Fruit fly (Drosophila melanogaster) whole organism, embryonic: ENCODE results near the gene CG43707.
A peak's percentile ranks its signal among the peaks of the same experiment; 100 is the strongest.

Experiments
- Abd-B ChIP-seq: fragments of 200-800 bp; sonication (Bioruptor generic); optimal IDR thresholded peaks from 2 replicates; lab custom pipeline; 2018; ENCODE audit warnings: missing biosample characterization, mild to moderate bottlenecking, missing genetic modification characterization, moderate library complexity
- Blimp-1 ChIP-seq: fragments of 200-800 bp; sonication (Bioruptor generic); optimal IDR thresholded peaks from 3 replicates; lab custom pipeline; 2018; ENCODE audit warnings: missing biosample characterization, missing genetic modification characterization, mild to moderate bottlenecking, moderate library complexity, missing genetic modification reagents
- CG11456 ChIP-seq: fragments of 200-800 bp; sonication (Bioruptor generic); IDR thresholded peaks from 3 replicates; pipeline ENCODE4 v1.3.6; 2022; ENCODE audit warnings: missing biosample characterization, missing genetic modification characterization
- CG11560 ChIP-seq: fragments of 200-800 bp; sonication (Bioruptor generic); IDR thresholded peaks from 3 replicates; pipeline ENCODE4 v1.3.6; 2022; ENCODE audit warnings: missing biosample characterization, missing genetic modification characterization
- CG12071 ChIP-seq: fragments of 200-800 bp; sonication (Bioruptor generic); optimal IDR thresholded peaks from 3 replicates; lab custom pipeline; 2018; ENCODE audit warnings: missing biosample characterization, mild to moderate bottlenecking, missing genetic modification characterization
- CG12155 ChIP-seq: fragments of 200-800 bp; sonication (Bioruptor generic); optimal IDR thresholded peaks from 3 replicates; lab custom pipeline; 2016; ENCODE audit warnings: missing biosample characterization, missing genetic modification characterization
- CG13775 ChIP-seq: fragments of 200-800 bp; sonication (Bioruptor generic); optimal IDR thresholded peaks from 3 replicates; lab custom pipeline; 2017; ENCODE audit warnings: missing biosample characterization, mild to moderate bottlenecking, missing genetic modification characterization
- CG15479 ChIP-seq: fragments of 200-800 bp; sonication (Bioruptor generic); optimal IDR thresholded peaks from 3 replicates; lab custom pipeline; 2019; ENCODE audit warnings: missing biosample characterization, mild to moderate bottlenecking, missing genetic modification characterization, moderate library complexity
- CG1647 ChIP-seq: fragments of 200-800 bp; sonication (Bioruptor generic); optimal IDR thresholded peaks from 3 replicates; lab custom pipeline; 2016; ENCODE audit warnings: missing biosample characterization, missing genetic modification characterization
- CG2202 ChIP-seq: fragments of 200-800 bp; sonication (Bioruptor generic); optimal IDR thresholded peaks from 2 replicates; lab custom pipeline; 2018; ENCODE audit warnings: missing biosample characterization, mild to moderate bottlenecking, missing genetic modification characterization
- CG2889 ChIP-seq: fragments of 200-800 bp; sonication (Bioruptor generic); IDR thresholded peaks from 3 replicates; pipeline ENCODE4 v1.3.6; 2022; ENCODE audit warnings: missing biosample characterization, missing genetic modification characterization
- CG3407 ChIP-seq: fragments of 200-800 bp; sonication (Bioruptor generic); optimal IDR thresholded peaks from 2 replicates; lab custom pipeline; 2018; ENCODE audit warnings: missing biosample characterization, mild to moderate bottlenecking, missing genetic modification characterization
- CG6683 ChIP-seq: fragments of 200-800 bp; sonication (Bioruptor generic); optimal IDR thresholded peaks from 2 replicates; lab custom pipeline; 2017; ENCODE audit warnings: missing biosample characterization, mild to moderate bottlenecking, missing genetic modification characterization, missing genetic modification reagents
- CG7372 ChIP-seq: fragments of 200-800 bp; sonication (Bioruptor generic); IDR thresholded peaks from 2 replicates; pipeline ENCODE4 v1.3.6; 2022; ENCODE audit warnings: missing biosample characterization, missing genetic modification characterization
- CG7839 ChIP-seq: fragments of 200-800 bp; sonication (Bioruptor generic); optimal IDR thresholded peaks from 3 replicates; lab custom pipeline; 2018; ENCODE audit warnings: missing biosample characterization, mild to moderate bottlenecking, missing genetic modification characterization, moderate library complexity
- CG8478 ChIP-seq: fragments of >200 bp; optimal IDR thresholded peaks from 2 replicates; lab custom pipeline; 2018
- CG8765 ChIP-seq: fragments of 200-800 bp; sonication (Bioruptor generic); IDR thresholded peaks from 2 replicates; pipeline ENCODE4 v1.3.6; 2022; ENCODE audit warnings: missing biosample characterization, missing genetic modification characterization
- CG8944 ChIP-seq: fragments of 200-800 bp; sonication (Bioruptor generic); optimal IDR thresholded peaks from 3 replicates; lab custom pipeline; 2016; ENCODE audit warnings: missing biosample characterization, missing genetic modification characterization
- D ChIP-seq, 2 experiments: fragments of 200-800 bp in 1 of 2; fragments of >200 bp in 1 of 2; sonication (Bioruptor generic) in 1 of 2; optimal IDR thresholded peaks; 2 replicates in 1 of 2; 3 replicates in 1 of 2; lab custom pipeline; 2017; ENCODE audit warnings: mild to moderate bottlenecking in 1 of 2, missing biosample characterization in 1 of 2, missing genetic modification characterization in 1 of 2, missing genetic modification reagents in 1 of 2
- Deaf1 ChIP-seq: fragments of 200-800 bp; optimal IDR thresholded peaks from 3 replicates; lab custom pipeline; 2019; ENCODE audit warnings: missing biosample characterization, mild to moderate bottlenecking, missing genetic modification characterization, moderate library complexity
- Dref ChIP-seq: fragments of 200-800 bp; sonication (Bioruptor generic); IDR thresholded peaks from 2 replicates; pipeline ENCODE4 v1.3.6; 2022; ENCODE audit warnings: missing biosample characterization, missing genetic modification characterization
- Drgx ChIP-seq: fragments of 200-800 bp; sonication (Bioruptor generic); IDR thresholded peaks from 2 replicates; pipeline ENCODE4 v1.3.6; 2022; ENCODE audit warnings: missing biosample characterization, missing genetic modification characterization
- Hr39 ChIP-seq: fragments of >200 bp; optimal IDR thresholded peaks from 2 replicates; lab custom pipeline; 2017
- Hr51 ChIP-seq, 2 experiments: fragments of 200-800 bp; sonication (Bioruptor generic); optimal IDR thresholded peaks; 2 replicates in 1 of 2; 3 replicates in 1 of 2; lab custom pipeline; 2016 to 2018; ENCODE audit warnings: missing biosample characterization in 2 of 2, missing genetic modification characterization in 2 of 2, mild to moderate bottlenecking in 1 of 2, moderate library complexity in 1 of 2
- MBD-R2 ChIP-seq: fragments of 200-800 bp; sonication (Bioruptor generic); IDR thresholded peaks from 2 replicates; pipeline ENCODE4 v1.3.6; 2022; ENCODE audit warnings: missing biosample characterization, missing genetic modification characterization
- NC2β ChIP-seq: fragments of 200-800 bp; sonication (Bioruptor generic); optimal IDR thresholded peaks from 2 replicates; lab custom pipeline; 2016; ENCODE audit warnings: missing biosample characterization, missing genetic modification characterization
- ac ChIP-seq: fragments of 200-800 bp; sonication (Bioruptor generic); optimal IDR thresholded peaks from 3 replicates; lab custom pipeline; 2017; ENCODE audit warnings: missing biosample characterization, mild to moderate bottlenecking, missing genetic modification characterization
- bbx ChIP-seq: fragments of 200-800 bp; sonication (Bioruptor generic); IDR thresholded peaks from 2 replicates; pipeline ENCODE4 v1.3.6; 2022; ENCODE audit warnings: missing biosample characterization, missing genetic modification characterization; ENCODE audit not compliant: partially characterized antibody
- ci ChIP-seq: fragments of 200-800 bp; sonication (Bioruptor generic); IDR thresholded peaks from 3 replicates; pipeline ENCODE4 v1.3.6; 2022; ENCODE audit warnings: missing biosample characterization, missing genetic modification characterization
- corto ChIP-seq: fragments of 200-800 bp; sonication (Bioruptor generic); optimal IDR thresholded peaks from 2 replicates; lab custom pipeline; 2016; ENCODE audit warnings: missing biosample characterization, mild to moderate bottlenecking, missing genetic modification characterization, moderate library complexity
- gem ChIP-seq: fragments of 200-800 bp; sonication (Bioruptor generic); optimal IDR thresholded peaks from 2 replicates; lab custom pipeline; 2019; ENCODE audit warnings: missing biosample characterization, mild to moderate bottlenecking, missing genetic modification characterization, moderate library complexity
- gsb-n ChIP-seq: fragments of 200-800 bp; sonication (Bioruptor generic); optimal IDR thresholded peaks from 3 replicates; lab custom pipeline; 2018; ENCODE audit warnings: missing biosample characterization, mild to moderate bottlenecking, missing genetic modification characterization
- hb ChIP-seq: fragments of 200-800 bp; sonication (Bioruptor generic); IDR thresholded peaks from 3 replicates; pipeline ENCODE4 v1.3.6; 2022; ENCODE audit warnings: missing biosample characterization, missing genetic modification characterization; ENCODE audit not compliant: partially characterized antibody
- hbn ChIP-seq: fragments of 200-800 bp; sonication (Bioruptor generic); IDR thresholded peaks from 2 replicates; pipeline ENCODE4 v1.3.6; 2022; ENCODE audit warnings: missing biosample characterization, missing genetic modification characterization; ENCODE audit not compliant: partially characterized antibody
- nerfin-1 ChIP-seq: fragments of 200-800 bp; sonication (Bioruptor generic); optimal IDR thresholded peaks from 3 replicates; lab custom pipeline; 2019; ENCODE audit warnings: missing biosample characterization, mild to moderate bottlenecking, missing genetic modification characterization, moderate library complexity
- nom ChIP-seq: fragments of 200-800 bp; sonication (Bioruptor generic); optimal IDR thresholded peaks from 2 replicates; lab custom pipeline; 2017; ENCODE audit warnings: missing biosample characterization, missing genetic modification characterization, mild to moderate bottlenecking, moderate library complexity, missing genetic modification reagents
- otp ChIP-seq: fragments of 200-800 bp; sonication (Bioruptor generic); IDR thresholded peaks from 3 replicates; pipeline ENCODE4, ENCODE4 v1.3.6; 2022; ENCODE audit warnings: missing biosample characterization, missing genetic modification characterization
- pb ChIP-seq: fragments of 200-800 bp; sonication (Bioruptor generic); optimal IDR thresholded peaks from 3 replicates; lab custom pipeline; 2016; ENCODE audit warnings: missing biosample characterization, missing genetic modification characterization
- phol ChIP-seq: fragments of 200-800 bp; sonication (Bioruptor generic); optimal IDR thresholded peaks from 3 replicates; lab custom pipeline; 2018; ENCODE audit warnings: missing biosample characterization, mild to moderate bottlenecking, missing genetic modification characterization, moderate library complexity
- psq ChIP-seq: fragments of 200-800 bp; sonication (Bioruptor generic); optimal IDR thresholded peaks from 2 replicates; lab custom pipeline; 2017; ENCODE audit warnings: missing biosample characterization, missing genetic modification characterization
- rib ChIP-seq: fragments of 200-800 bp; sonication (Bioruptor generic); IDR thresholded peaks from 2 replicates; pipeline ENCODE4 v1.3.6; 2022; ENCODE audit warnings: missing biosample characterization, missing genetic modification characterization
- sisA ChIP-seq: fragments of 200-800 bp; sonication (Bioruptor generic); IDR thresholded peaks from 2 replicates; pipeline ENCODE4 v1.3.6; 2022; ENCODE audit warnings: missing biosample characterization, missing genetic modification characterization
- slou ChIP-seq: fragments of 200-800 bp; sonication (Bioruptor generic); optimal IDR thresholded peaks from 3 replicates; lab custom pipeline; 2016; ENCODE audit warnings: missing biosample characterization, missing genetic modification characterization
- tll ChIP-seq, 2 experiments: fragments of 200-800 bp in 1 of 2; fragments of >200 bp in 1 of 2; sonication (Bioruptor generic) in 1 of 2; optimal IDR thresholded peaks; 2 replicates each; lab custom pipeline; 2017 to 2019; ENCODE audit warnings: missing biosample characterization in 2 of 2, missing genetic modification characterization in 2 of 2, mild to moderate bottlenecking in 1 of 2, moderate library complexity in 1 of 2
- vnd ChIP-seq: fragments of 200-800 bp; sonication (Bioruptor generic); IDR thresholded peaks from 3 replicates; pipeline ENCODE4 v1.3.6; 2022; ENCODE audit warnings: missing biosample characterization, missing genetic modification characterization; ENCODE audit not compliant: partially characterized antibody

The CG43707 gene

DNA sequence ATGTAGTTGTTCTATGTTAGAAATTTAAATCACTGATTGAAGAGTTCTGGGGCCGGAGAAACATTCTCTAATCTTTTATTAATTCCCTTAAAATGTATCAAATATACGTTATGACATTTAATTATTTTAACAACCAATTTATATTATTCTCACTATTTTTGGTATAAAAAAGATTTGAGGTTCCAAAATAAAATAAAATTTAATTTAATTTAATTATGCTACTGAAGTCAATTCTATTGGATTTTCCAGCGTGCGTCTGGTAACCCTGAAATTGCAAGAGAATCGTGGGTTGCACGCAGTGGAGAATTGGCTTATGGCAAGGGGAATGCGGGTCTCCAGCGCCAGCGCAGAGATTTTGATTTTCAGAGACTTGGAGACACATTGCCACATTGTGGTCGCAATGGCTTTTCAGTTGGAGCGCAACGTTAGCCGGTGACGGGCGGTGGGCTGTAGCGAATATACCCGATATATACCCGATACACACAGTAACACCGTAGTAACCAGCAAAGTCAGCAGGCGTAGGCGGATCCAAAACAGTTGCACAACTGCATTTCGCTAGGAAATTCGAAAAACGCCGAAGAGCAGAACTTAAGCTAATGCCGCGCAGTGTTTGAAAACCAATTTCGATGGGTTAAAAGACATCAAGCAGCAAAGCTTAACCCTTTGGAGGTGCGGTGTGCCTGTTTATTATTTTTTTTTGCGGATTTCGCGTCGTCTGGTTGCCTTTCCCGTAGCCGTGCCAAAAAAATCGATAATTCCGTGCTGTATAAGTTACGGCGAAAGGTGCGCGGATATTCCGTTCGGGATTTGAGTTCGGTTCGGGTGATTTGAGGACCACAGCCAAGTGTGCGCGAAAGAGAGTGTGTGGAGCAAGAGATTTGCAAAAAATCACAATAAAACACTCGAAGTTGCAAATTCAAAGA is 48.5 kb downstream of the CG43707 start (continued):
- TF ChIP-seq Hr51 (GFP tag; optimal IDR thresholded peaks at IDR 0.05; lab: Kevin White, UChicago): peak in 1 of 2 experiments; percentile 42
- TF ChIP-seq sisA (GFP tag; lab: Robert Waterston, UW): peak; percentile 24; the same call in 1 of the 2 replicates
- peak; percentile 19; the same call in 1 of the 3 replicates for TF ChIP-seq CG11456
- TF ChIP-seq CG8765 (GFP tag; lab: Robert Waterston, UW): no peak
- TF ChIP-seq phol (tag; lab: Kevin White, UChicago): peak; percentile 68
- TF ChIP-seq gsb-n (tag; lab: Kevin White, UChicago): peak; percentile 46
- TF ChIP-seq CG12071: no peak
- peak; percentile 12 for TF ChIP-seq CG7839 (tag; lab: Kevin White, UChicago)
- no peak for TF ChIP-seq nom (GFP tag; lab: Kevin White, UChicago)
- TF ChIP-seq Blimp-1: peak; percentile 59
- TF ChIP-seq corto (GFP tag; lab: Kevin White, UChicago): no peak
- no peak for TF ChIP-seq CG15479 (GFP tag; lab: Kevin White, UChicago)
- peak; percentile 6 for TF ChIP-seq CG3407
- no peak for TF ChIP-seq CG1647 (GFP tag; lab: Kevin White, UChicago)
- 0 out of 2 replicates have a peak, but pooled peaks have one; percentile 38 for TF ChIP-seq rib (GFP tag; lab: Robert Waterston, UW)
- TF ChIP-seq MBD-R2 (GFP tag; lab: Robert Waterston, UW): peak; percentile 32; the same call in 1 of the 2 replicates
- no peak for TF ChIP-seq CG6683 (GFP tag; lab: Kevin White, UChicago)
- peak; percentile 38 for TF ChIP-seq Abd-B (GFP tag; lab: Kevin White, UChicago)
- 0 out of 2 replicates have a peak, but pooled peaks have one; percentile 17 for TF ChIP-seq hbn (GFP tag; lab: Robert Waterston, UW)
- no peak for TF ChIP-seq Hr39 (lab: Kevin White, UChicago)
- TF ChIP-seq vnd (GFP tag; lab: Robert Waterston, UW): no peak
- peak; percentile 53; the same call in 1 of the 3 replicates for TF ChIP-seq otp (GFP tag; lab: Robert Waterston, UW)
- TF ChIP-seq bbx (GFP tag; lab: Robert Waterston, UW): peak; percentile 43
- no peak for TF ChIP-seq CG2202 (tag; lab: Kevin White, UChicago)
- TF ChIP-seq, all 482 proteins: peak for 143

DNA sequence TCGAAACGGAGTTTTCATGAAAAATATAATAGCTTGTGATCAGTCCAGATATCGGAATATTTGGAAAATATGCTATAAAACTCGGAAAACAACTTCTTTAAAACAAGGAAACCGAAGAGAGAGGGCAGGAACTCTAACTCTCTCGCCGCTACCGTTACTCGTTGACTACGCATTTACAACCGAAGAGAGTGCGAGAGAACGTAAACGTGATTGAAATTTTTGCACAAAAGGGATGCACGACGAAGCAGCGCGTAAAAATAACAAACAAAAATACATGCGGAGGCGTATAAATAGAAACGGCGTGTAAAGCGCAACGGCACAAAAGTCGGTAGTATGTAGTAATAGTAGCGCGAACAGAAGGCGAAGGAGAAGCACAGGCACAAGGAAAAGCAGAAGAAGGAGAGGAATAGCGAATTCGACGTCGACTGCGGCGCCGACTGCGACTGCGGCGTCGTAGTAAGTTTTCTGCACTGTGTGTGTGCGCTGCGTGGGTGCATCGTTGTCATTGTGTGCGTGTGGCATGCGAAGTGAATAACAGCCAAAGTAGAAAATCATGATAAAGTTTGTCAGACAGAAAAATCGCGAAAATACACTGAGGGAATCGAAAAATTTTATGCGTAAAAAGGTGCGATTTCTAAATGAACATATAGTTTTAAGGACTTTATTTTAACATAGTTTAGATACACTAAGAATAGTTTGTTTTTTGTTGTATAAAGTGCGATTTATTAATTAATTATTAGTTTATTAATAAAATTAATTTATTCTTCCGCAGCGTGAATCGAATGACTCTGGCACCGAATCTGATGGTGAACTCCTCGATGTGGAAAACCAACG is 49.4 kb downstream of the CG43707 start:
- peak in 1 of 2 experiments; percentile 0 for TF ChIP-seq tll (GFP tag; optimal IDR thresholded peaks at IDR 0.05; lab: Kevin White, UChicago)
- TF ChIP-seq NC2β (GFP tag; lab: Kevin White, UChicago): no peak
- no peak for TF ChIP-seq CG11560 (tag; lab: Robert Waterston, UW)
- no peak for TF ChIP-seq CG7372 (GFP tag; lab: Robert Waterston, UW)
- peak; percentile 70; the same call in 1 of the 2 replicates for TF ChIP-seq Drgx (GFP tag; lab: Robert Waterston, UW)
- no peak for TF ChIP-seq gem (tag; lab: Kevin White, UChicago)
- TF ChIP-seq CG12155 (GFP tag; lab: Kevin White, UChicago): peak; percentile 1
- peak; percentile 51; the same call in 2 of the 3 replicates for TF ChIP-seq ci (GFP tag; lab: Robert Waterston, UW)
- no peak for TF ChIP-seq gsb-n (tag; lab: Kevin White, UChicago)
- no peak for TF ChIP-seq CG8944 (GFP tag; lab: Kevin White, UChicago)
- TF ChIP-seq CG13775 (GFP tag; lab: Kevin White, UChicago): no peak
- no peak for TF ChIP-seq slou (GFP tag; lab: Kevin White, UChicago)
- TF ChIP-seq Dref (GFP tag; lab: Robert Waterston, UW): no peak
- peak; percentile 94 for TF ChIP-seq nerfin-1 (tag; lab: Kevin White, UChicago)
- TF ChIP-seq pb (GFP tag; lab: Kevin White, UChicago): no peak
- peak; percentile 73 for TF ChIP-seq Deaf1 (tag; lab: Kevin White, UChicago)
- TF ChIP-seq D (optimal IDR thresholded peaks at IDR 0.05; lab: Kevin White, UChicago): peak; percentile 43
- TF ChIP-seq D (GFP tag; optimal IDR thresholded peaks at IDR 0.05; lab: Kevin White, UChicago): no peak
- TF ChIP-seq hb (GFP tag; lab: Robert Waterston, UW): no peak
- no peak for TF ChIP-seq ac
- no peak for TF ChIP-seq CG8478 (lab: Kevin White, UChicago)
- peak; percentile 88 for TF ChIP-seq psq (GFP tag; lab: Kevin White, UChicago)
- no peak for TF ChIP-seq CG2889 (GFP tag; lab: Robert Waterston, UW)
